Fruit fly (Drosophila melanogaster): ENCODE data around the gene CG13887.

CG13887 gene

dm6 chr3L:820975-821598 lies 16.6 kb upstream of the CG13887 start (continued):
- TF ChIP-seq Sox14 (GFP tag; optimal IDR thresholded peaks at IDR 0.05) (peak; percentile 20), Ets21C (GFP tag; optimal IDR thresholded peaks at IDR 0.05) (no peak), Smox (GFP tag; optimal IDR thresholded peaks at IDR 0.05) (peak; percentile 1), ss (GFP tag; optimal IDR thresholded peaks at IDR 0.05) (no peak), CG16779 (tag; optimal IDR thresholded peaks at IDR 0.05) (no peak), CG11294 (GFP tag; IDR thresholded peaks at IDR 0.05) (no peak), Met (GFP tag; optimal IDR thresholded peaks at IDR 0.05) (peak; percentile 17), Ets96B (tag; optimal IDR thresholded peaks at IDR 0.05) (no peak), Hr38 (GFP tag; optimal IDR thresholded peaks at IDR 0.05) (no peak), salr (GFP tag; optimal IDR thresholded peaks at IDR 0.05) (no peak), acj6 (GFP tag; optimal IDR thresholded peaks at IDR 0.05) (peak; percentile 55), lz (GFP tag; optimal IDR thresholded peaks at IDR 0.05) (no peak), CG10631 (GFP tag; optimal IDR thresholded peaks at IDR 0.05) (peak; percentile 29), CG6276 (GFP tag; optimal IDR thresholded peaks at IDR 0.05) (no peak), CG8119 (GFP tag; IDR thresholded peaks at IDR 0.05) (peak; percentile 34; the same call in 2 of the 3 replicates), Eip93F (GFP tag; optimal IDR thresholded peaks at IDR 0.05) (no peak), OdsH (GFP tag; optimal IDR thresholded peaks at IDR 0.05) (peak; percentile 52), pdm3 (GFP tag; optimal IDR thresholded peaks at IDR 0.05) (peak; percentile 22), Eip75B (GFP tag; optimal IDR thresholded peaks at IDR 0.05) (peak; percentile 33)

dm6 chr3L:821951-822350 lies 15.7 kb upstream of the CG13887 start:
- TF ChIP-seq Hr38 (GFP tag; optimal IDR thresholded peaks at IDR 0.05) (no peak), dsx (GFP tag; optimal IDR thresholded peaks at IDR 0.05; ENCODE audit: poor library complexity, severe bottlenecking) (peak; percentile 72), CG4318 (GFP tag; optimal IDR thresholded peaks at IDR 0.05) (peak; percentile 43), CG31627 (GFP tag; optimal IDR thresholded peaks at IDR 0.05) (peak; percentile 51), acj6 (GFP tag; optimal IDR thresholded peaks at IDR 0.05) (peak; percentile 75), Gug (GFP tag; IDR thresholded peaks at IDR 0.05) (peak; percentile 78), topi (GFP tag; optimal IDR thresholded peaks at IDR 0.05) (peak; percentile 71), Sox14 (GFP tag; optimal IDR thresholded peaks at IDR 0.05) (peak; percentile 69), net (GFP tag; optimal IDR thresholded peaks at IDR 0.05) (peak; percentile 80), CG32006 (GFP tag; optimal IDR thresholded peaks at IDR 0.05) (peak; percentile 70), vri (GFP tag; optimal IDR thresholded peaks at IDR 0.05) (peak; percentile 16), CG34406 (GFP tag; optimal IDR thresholded peaks at IDR 0.05) (peak; percentile 81), CG8319 (GFP tag; optimal IDR thresholded peaks at IDR 0.05) (peak; percentile 72), Lpt (GFP tag; optimal IDR thresholded peaks at IDR 0.05) (peak; percentile 48), Eip75B (GFP tag; optimal IDR thresholded peaks at IDR 0.05) (peak; percentile 76), CG10669 (GFP tag; optimal IDR thresholded peaks at IDR 0.05) (peak; percentile 86), Eip78C (GFP tag) (peak; percentile 95), salr (GFP tag; optimal IDR thresholded peaks at IDR 0.05) (peak; percentile 29 to 43), CG6792 (GFP tag; optimal IDR thresholded peaks at IDR 0.05) (peak; percentile 75), Eip93F (GFP tag; optimal IDR thresholded peaks at IDR 0.05) (peak; percentile 50), eg (GFP tag; IDR thresholded peaks at IDR 0.05) (peak; percentile 76; the same call in 1 of the 3 replicates), CG11762 (GFP tag; optimal IDR thresholded peaks at IDR 0.05; ENCODE audit: insufficient read depth) (peak; percentile 74), Met (GFP tag; optimal IDR thresholded peaks at IDR 0.05) (peak; percentile 75), pdm3 (GFP tag; optimal IDR thresholded peaks at IDR 0.05) (peak; percentile 78), achi (GFP tag; optimal IDR thresholded peaks at IDR 0.05) (peak; percentile 86), Ets21C (GFP tag; optimal IDR thresholded peaks at IDR 0.05) (peak; percentile 16), Hr4 (GFP tag; optimal IDR thresholded peaks at IDR 0.05) (peak; percentile 62), CG8119 (GFP tag; IDR thresholded peaks at IDR 0.05) (peak; percentile 72), fd85E (GFP tag; optimal IDR thresholded peaks at IDR 0.05) (peak; percentile 39), fkh (GFP tag; optimal IDR thresholded peaks at IDR 0.05) (no peak), lz (GFP tag; optimal IDR thresholded peaks at IDR 0.05) (peak; percentile 48), CG11902 (GFP tag; optimal IDR thresholded peaks at IDR 0.05) (peak; percentile 78), svp (GFP tag) (peak; percentile 86), Ets96B (tag; optimal IDR thresholded peaks at IDR 0.05) (peak; percentile 89), fd59A (GFP tag; optimal IDR thresholded peaks at IDR 0.05) (peak; percentile 50), CG6276 (GFP tag; optimal IDR thresholded peaks at IDR 0.05) (peak; percentile 69), CG6854 (GFP tag; optimal IDR thresholded peaks at IDR 0.05) (peak; percentile 69), OdsH (GFP tag; optimal IDR thresholded peaks at IDR 0.05) (peak; percentile 74), Hr39 (GFP tag; optimal IDR thresholded peaks at IDR 0.05) (peak; percentile 48), CG3919 (GFP tag; optimal IDR thresholded peaks at IDR 0.05) (peak; percentile 89), CG1621 (tag; optimal IDR thresholded peaks at IDR 0.05) (peak; percentile 56), Smox (GFP tag; optimal IDR thresholded peaks at IDR 0.05) (peak; percentile 61), Blimp-1 (GFP tag; optimal IDR thresholded peaks at IDR 0.05) (peak; percentile 50)
